Worm (Caenorhabditis elegans) whole organism, early embryonic: ENCODE data around the gene F38H4.6.

Source experiments
- B0310.2 ChIP-seq: sonication (generic microtip); optimal IDR thresholded peaks from 2 replicates; lab custom pipeline; 2016; ENCODE audit warnings: mild to moderate bottlenecking, missing genetic modification characterization, missing compliant biosample characterization
- F13C5.2 ChIP-seq: sonication (generic microtip); optimal IDR thresholded peaks from 2 replicates; lab custom pipeline; 2017; ENCODE audit warnings: mild to moderate bottlenecking, missing genetic modification characterization, inconsistent platforms, missing compliant biosample characterization
- aly-1 ChIP-seq: sonication (generic microtip); optimal IDR thresholded peaks from 2 replicates; lab custom pipeline; 2016; ENCODE audit warnings: missing genetic modification characterization, missing compliant biosample characterization
- ama-1 ChIP-seq: fragments of 150-350 bp; optimal IDR thresholded peaks from 2 replicates; lab custom pipeline; 2014
- ceh-36 ChIP-seq: sonication (generic microtip); optimal IDR thresholded peaks from 2 replicates; lab custom pipeline; 2016; ENCODE audit warnings: missing genetic modification characterization, inconsistent platforms, missing compliant biosample characterization
- ets-7 ChIP-seq: sonication (generic microtip); optimal IDR thresholded peaks from 2 replicates; lab custom pipeline; 2016; ENCODE audit warnings: missing genotype, missing genetic modification characterization, missing compliant biosample characterization
- flt-1 ChIP-seq: fragments of 200-800 bp; sonication (Bioruptor generic); IDR thresholded peaks from 2 replicates; pipeline ENCODE4 v1.3.6; 2022; ENCODE audit warnings: missing genetic modification characterization, missing compliant biosample characterization
- hmbx-1 ChIP-seq: sonication (generic microtip); optimal IDR thresholded peaks from 2 replicates; lab custom pipeline; 2016; ENCODE audit warnings: mild to moderate bottlenecking, missing genetic modification characterization, missing compliant biosample characterization
- hnd-1 ChIP-seq: sonication (generic microtip); optimal IDR thresholded peaks from 2 replicates; lab custom pipeline; 2016; ENCODE audit warnings: missing genetic modification characterization, missing compliant biosample characterization
- sea-1 ChIP-seq: fragments of 200-800 bp; sonication (Bioruptor generic); conservative IDR thresholded peaks from 2 replicates; pipeline ENCODE4 v1.3.6; 2022; ENCODE audit warnings: missing genetic modification characterization, missing compliant biosample characterization
- tbx-11 ChIP-seq: fragments of 200-800 bp; sonication (Bioruptor generic); IDR thresholded peaks from 2 replicates; pipeline ENCODE4 v1.3.6; 2022; ENCODE audit warnings: missing genetic modification characterization, missing compliant biosample characterization
- tbx-37 ChIP-seq: fragments of 200-800 bp; sonication (Bioruptor generic); conservative IDR thresholded peaks from 2 replicates; pipeline ENCODE4 v1.3.6; 2022; ENCODE audit warnings: missing genetic modification reagents, missing genetic modification characterization, missing compliant biosample characterization
- tra-4 ChIP-seq: sonication (generic microtip); optimal IDR thresholded peaks from 2 replicates; lab custom pipeline; 2017; ENCODE audit warnings: missing genetic modification characterization, missing compliant biosample characterization

DNA sequence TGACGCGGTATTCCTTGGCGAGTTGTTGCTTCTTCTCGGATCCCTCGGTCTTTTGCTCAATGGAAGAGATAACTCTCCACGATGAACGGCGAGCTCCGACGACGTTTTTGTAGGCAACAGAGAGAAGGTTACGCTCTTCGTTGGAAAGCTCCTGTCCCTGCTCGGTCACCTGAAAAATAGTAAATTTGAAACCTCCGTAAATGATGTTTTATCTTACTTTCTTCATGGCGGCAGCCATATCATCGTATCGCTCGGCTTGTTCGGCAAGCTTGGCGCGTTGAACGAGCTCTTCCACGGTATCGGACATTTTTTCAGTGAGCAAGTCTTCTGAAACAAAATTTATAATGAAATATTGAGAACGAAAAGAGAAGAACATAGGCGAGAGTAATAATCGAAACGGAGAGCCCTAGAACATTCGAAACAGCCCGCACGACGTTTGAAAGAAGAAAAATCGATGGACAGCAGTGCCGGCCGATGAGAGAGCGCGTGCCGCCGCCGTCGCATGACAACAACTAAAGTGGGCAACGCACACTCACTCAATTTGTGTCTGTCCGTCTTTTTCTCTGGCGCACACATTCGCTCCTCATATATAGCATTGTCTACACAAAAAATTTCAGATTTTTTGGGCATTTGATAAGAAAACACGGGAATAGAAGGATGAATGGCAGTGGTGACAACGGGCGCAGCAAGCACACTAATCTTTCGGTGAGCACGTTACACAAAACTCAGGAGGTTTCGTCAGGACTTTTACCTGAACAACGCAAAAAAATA, 25.9 kb downstream of the F38H4.6 start, which contains the start of the genes par-5 and M117.3:
- TF ChIP-seq ama-1 (lab: Kevin White, UChicago) (no peak), tbx-37 (no peak), B0310.2 (tag; lab: Kevin White, UChicago) (no peak), ceh-36 (tag; lab: Kevin White, UChicago) (no peak), hmbx-1 (no peak), flt-1 (GFP tag; lab: Robert Waterston, UW) (no peak), F13C5.2 (peak; percentile 52), tbx-11 (GFP tag; lab: Robert Waterston, UW) (peak; percentile 17; the same call in 1 of the 2 replicates), ets-7 (tag; lab: Kevin White, UChicago) (no peak), hnd-1 (tag; lab: Kevin White, UChicago) (no peak), aly-1 (tag; lab: Kevin White, UChicago) (no peak), tra-4 (tag; lab: Kevin White, UChicago) (no peak), sea-1 (GFP tag; lab: Robert Waterston, UW) (no peak)
